Worm (Caenorhabditis elegans) whole organism, L1 larva: ENCODE measurements around the gene Y42A5A.3.

Experiments
- fkh-10 ChIP-seq: sonication (generic microtip); optimal IDR thresholded peaks from 2 replicates; lab custom pipeline; 2017; ENCODE audit warnings: missing biosample characterization, missing genetic modification reagents, missing genetic modification characterization
- tbx-2 ChIP-seq: sonication (generic microtip); optimal IDR thresholded peaks from 2 replicates; lab custom pipeline; 2016; ENCODE audit warnings: missing genetic modification characterization, missing compliant biosample characterization

- TF ChIP-seq tbx-2 (tag; lab: Kevin White, UChicago) (no peak), fkh-10 (no peak)
These were observed 36.0 kb upstream of the Y42A5A.3 start for ce11 chrV:11131801-11132200.
